Comparison of ENCODE assay signal across 5 fruit fly cellular contexts in the genomic region with DNA sequence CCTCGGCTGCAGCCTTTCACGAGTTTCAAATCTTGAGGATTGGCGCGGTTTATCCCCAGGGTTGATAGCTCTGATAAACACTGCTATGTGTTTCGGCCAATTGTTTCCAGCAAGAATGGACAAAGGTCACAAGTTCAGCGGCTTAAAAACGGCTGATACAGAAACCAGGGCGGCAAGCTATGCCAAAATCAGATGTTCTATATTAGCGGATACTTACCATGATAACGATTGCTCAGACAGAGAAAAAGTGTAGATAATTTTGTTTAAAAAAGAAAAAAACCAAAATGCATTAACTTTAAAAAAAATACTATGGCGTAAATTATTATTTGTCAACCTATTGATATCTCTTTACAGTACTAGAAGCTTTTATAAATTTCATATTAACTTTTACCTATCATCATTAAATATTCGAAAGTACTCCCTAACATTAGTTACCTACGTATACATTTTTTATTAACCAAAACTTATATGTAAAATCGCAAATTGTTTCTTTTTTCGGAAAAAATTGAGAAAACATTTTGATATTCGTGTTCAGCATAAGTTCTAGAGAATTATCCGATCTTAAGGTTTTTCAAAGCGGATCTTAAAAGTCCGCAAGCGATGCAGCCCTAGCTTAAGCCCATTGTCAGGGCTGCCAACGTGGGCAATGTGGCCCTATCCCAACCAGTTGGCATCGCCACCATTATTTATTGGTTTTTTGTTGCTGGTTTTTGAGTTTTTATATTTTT.
A peak's percentile ranks its signal among the peaks of the same experiment; 100 is the strongest.
TF ChIP-seq lines count a peak whose summit lies in the region.

A gene (minus strand): TSS at position 339 of the 728 bp plus-strand sequence.
A gene (plus strand): TSS at position 658 of the 728 bp plus-strand sequence.

TF ChIP-seq in whole organism, adult, 20 proteins besides CTCF, POLR2A, EP300 and RAD21 (continued from another document):
- no peak for TF ChIP-seq cic (GFP tag; optimal IDR thresholded peaks at IDR 0.05; lab: Kevin White, UChicago)
- TF ChIP-seq cnc (optimal IDR thresholded peaks at IDR 0.05; lab: Kevin White, UChicago) = no peak
- peak; percentile 43 for TF ChIP-seq CG14711 (tag; optimal IDR thresholded peaks at IDR 0.05; lab: Kevin White, UChicago)
- peak; percentile 91 for TF ChIP-seq CG11617 (GFP tag; optimal IDR thresholded peaks at IDR 0.05; lab: Kevin White, UChicago)
TF ChIP-seq in whole organism, adult: peak in this region for 15.

TF ChIP-seq in whole organism, embryonic, 481 proteins besides CTCF, POLR2A, EP300 and RAD21 (continued from another document and continues in another):
- TF ChIP-seq Doc2 (GFP tag; IDR thresholded peaks at IDR 0.05; lab: Robert Waterston, UW) (no peak), insv (GFP tag; optimal IDR thresholded peaks at IDR 0.05; lab: Kevin White, UChicago) (peak in 1 of 2 experiments; percentile 64), CG12942 (GFP tag; optimal IDR thresholded peaks at IDR 0.05; lab: Kevin White, UChicago) (peak; percentile 60), Dip2 (GFP tag; IDR thresholded peaks at IDR 0.05; lab: Robert Waterston, UW) (no peak), mam (GFP tag; optimal IDR thresholded peaks at IDR 0.05; lab: Kevin White, UChicago) (peak; percentile 96), nmo (GFP tag; optimal IDR thresholded peaks at IDR 0.05; lab: Kevin White, UChicago) (peak; percentile 78), pho (GFP tag; optimal IDR thresholded peaks at IDR 0.05; lab: Kevin White, UChicago) (peak; percentile 89), bcd (GFP tag; optimal IDR thresholded peaks at IDR 0.05; lab: Kevin White, UChicago) (peak; percentile 86), z (GFP tag; IDR thresholded peaks at IDR 0.05; lab: Robert Waterston, UW) (no peak), CG31441 (GFP tag; IDR thresholded peaks at IDR 0.05; lab: Robert Waterston, UW) (no peak; the same call in 1 of the 2 replicates), CG8924 (tag; optimal IDR thresholded peaks at IDR 0.05; lab: Kevin White, UChicago) (peak; percentile 85), corto (GFP tag; optimal IDR thresholded peaks at IDR 0.05; lab: Kevin White, UChicago) (no peak), CG10147 (GFP tag; optimal IDR thresholded peaks at IDR 0.05; lab: Kevin White, UChicago) (peak; percentile 55), sens-2 (GFP tag; IDR thresholded peaks at IDR 0.05; lab: Robert Waterston, UW) (0 out of 2 replicates have a peak, but pooled peaks have one; percentile 5), Hsf (GFP tag; optimal IDR thresholded peaks at IDR 0.05; lab: Kevin White, UChicago) (peak; percentile 83), CG6272 (GFP tag; IDR thresholded peaks at IDR 0.05; lab: Robert Waterston, UW) (peak; percentile 56), Sry-β (GFP tag; optimal IDR thresholded peaks at IDR 0.05; lab: Kevin White, UChicago) (peak; percentile 53), ash1 (GFP tag; optimal IDR thresholded peaks at IDR 0.05; lab: Kevin White, UChicago) (no peak), crp (GFP tag; optimal IDR thresholded peaks at IDR 0.05; lab: Kevin White, UChicago) (peak; percentile 34 to 82), CG17912 (GFP tag; optimal IDR thresholded peaks at IDR 0.05; lab: Kevin White, UChicago) (no peak), nerfin-1 (tag; optimal IDR thresholded peaks at IDR 0.05; lab: Kevin White, UChicago) (peak; percentile 59), Ada2b (GFP tag; IDR thresholded peaks at IDR 0.05; lab: Robert Waterston, UW) (0 out of 2 replicates have a peak, but pooled peaks have one; percentile 41), Tbp (GFP tag; optimal IDR thresholded peaks at IDR 0.05; lab: Kevin White, UChicago) (no peak), ase (GFP tag; IDR thresholded peaks at IDR 0.05; lab: Robert Waterston, UW) (peak; percentile 60; the same call in 2 of the 3 replicates), Deaf1 (tag; optimal IDR thresholded peaks at IDR 0.05; lab: Kevin White, UChicago) (no peak), vnd (GFP tag; IDR thresholded peaks at IDR 0.05; lab: Robert Waterston, UW; ENCODE audit: partially characterized antibody) (no peak), pfk (GFP tag; optimal IDR thresholded peaks at IDR 0.05; lab: Kevin White, UChicago) (no peak), grau (tag; optimal IDR thresholded peaks at IDR 0.05; lab: Kevin White, UChicago) (peak; percentile 78)

TF ChIP-seq in whole organism, prepupa, 60 proteins besides CTCF, POLR2A, EP300 and RAD21 (continued from another document and continues in another):
- TF ChIP-seq Blimp-1 (GFP tag; optimal IDR thresholded peaks at IDR 0.05; lab: Kevin White, UChicago) = peak; percentile 45
- TF ChIP-seq Sox14 (GFP tag; optimal IDR thresholded peaks at IDR 0.05; lab: Kevin White, UChicago) = peak; percentile 88
- peak; percentile 75 for TF ChIP-seq net (GFP tag; optimal IDR thresholded peaks at IDR 0.05; lab: Kevin White, UChicago)
- TF ChIP-seq Ets21C (GFP tag; optimal IDR thresholded peaks at IDR 0.05; lab: Kevin White, UChicago) = no peak
- peak; percentile 79 for TF ChIP-seq topi (GFP tag; optimal IDR thresholded peaks at IDR 0.05; lab: Kevin White, UChicago)
- peak; percentile 38 for TF ChIP-seq CG1621 (tag; optimal IDR thresholded peaks at IDR 0.05; lab: Kevin White, UChicago)
- peak; percentile 82 for TF ChIP-seq acj6 (GFP tag; optimal IDR thresholded peaks at IDR 0.05; lab: Kevin White, UChicago)
- TF ChIP-seq Eip93F (GFP tag; optimal IDR thresholded peaks at IDR 0.05; lab: Kevin White, UChicago) = no peak
- TF ChIP-seq Ets96B (tag; optimal IDR thresholded peaks at IDR 0.05; lab: Kevin White, UChicago) = peak; percentile 54
- TF ChIP-seq CG11902 (GFP tag; optimal IDR thresholded peaks at IDR 0.05; lab: Kevin White, UChicago) = peak; percentile 41
- peak; percentile 21 for TF ChIP-seq spab (GFP tag; optimal IDR thresholded peaks at IDR 0.05; lab: Kevin White, UChicago)
- TF ChIP-seq pdm3 (GFP tag; optimal IDR thresholded peaks at IDR 0.05; lab: Kevin White, UChicago) = peak; percentile 81
- peak; percentile 57 for TF ChIP-seq CG11762 (GFP tag; optimal IDR thresholded peaks at IDR 0.05; lab: Kevin White, UChicago; ENCODE audit: insufficient read depth)
- TF ChIP-seq CG4318 (GFP tag; optimal IDR thresholded peaks at IDR 0.05; lab: Kevin White, UChicago) = no peak
- peak; percentile 64 for TF ChIP-seq Lpt (GFP tag; optimal IDR thresholded peaks at IDR 0.05; lab: Kevin White, UChicago)
- TF ChIP-seq dsx (GFP tag; optimal IDR thresholded peaks at IDR 0.05; lab: Kevin White, UChicago; ENCODE audit: poor library complexity, severe bottlenecking) = peak; percentile 48
- peak; percentile 60 for TF ChIP-seq cyc (GFP tag; optimal IDR thresholded peaks at IDR 0.05; lab: Kevin White, UChicago)
- TF ChIP-seq fkh (GFP tag; optimal IDR thresholded peaks at IDR 0.05; lab: Kevin White, UChicago) = no peak
- peak; percentile 34; the same call in 1 of the 2 replicates for TF ChIP-seq Gug (GFP tag; IDR thresholded peaks at IDR 0.05; lab: Robert Waterston, UW)
- TF ChIP-seq Eip78C (GFP tag; lab: Kevin White, UChicago) = peak; percentile 93
- TF ChIP-seq CG3919 (GFP tag; optimal IDR thresholded peaks at IDR 0.05; lab: Kevin White, UChicago) = no peak
- peak; percentile 97 for TF ChIP-seq svp (GFP tag; lab: Kevin White, UChicago)
- TF ChIP-seq Sox15 (GFP tag; optimal IDR thresholded peaks at IDR 0.05; lab: Kevin White, UChicago) = peak; percentile 76
- TF ChIP-seq fd59A (GFP tag; optimal IDR thresholded peaks at IDR 0.05; lab: Kevin White, UChicago) = peak; percentile 71
- peak; percentile 76 for TF ChIP-seq OdsH (GFP tag; optimal IDR thresholded peaks at IDR 0.05; lab: Kevin White, UChicago)
- peak; percentile 87 for TF ChIP-seq CG32006 (GFP tag; optimal IDR thresholded peaks at IDR 0.05; lab: Kevin White, UChicago)
- TF ChIP-seq Eip75B (GFP tag; optimal IDR thresholded peaks at IDR 0.05; lab: Kevin White, UChicago) = no peak
- peak; percentile 78 for TF ChIP-seq CG8632 (GFP tag; optimal IDR thresholded peaks at IDR 0.05; lab: Kevin White, UChicago)
- peak; percentile 92 for TF ChIP-seq lz (GFP tag; optimal IDR thresholded peaks at IDR 0.05; lab: Kevin White, UChicago)
- TF ChIP-seq CG9139 (GFP tag; optimal IDR thresholded peaks at IDR 0.05; lab: Kevin White, UChicago) = no peak

TF ChIP-seq in whole organism, pupa, 21 proteins besides CTCF, POLR2A, EP300 and RAD21 (continued from another document):
- TF ChIP-seq Pif1B (GFP tag; optimal IDR thresholded peaks at IDR 0.05; lab: Kevin White, UChicago) (no peak), EcR (GFP tag; optimal IDR thresholded peaks at IDR 0.05; lab: Kevin White, UChicago) (peak; percentile 68), CG8159 (tag; optimal IDR thresholded peaks at IDR 0.05; lab: Kevin White, UChicago) (peak; percentile 68)
TF ChIP-seq in whole organism, pupa: peak in this region for 13.

TF ChIP-seq in whole organism, wandering third instar larva, 38 proteins besides CTCF, POLR2A, EP300 and RAD21 (continued from another document):
- TF ChIP-seq Sp1 (GFP tag; optimal IDR thresholded peaks at IDR 0.05; lab: Kevin White, UChicago) (peak; percentile 85), jim (GFP tag; optimal IDR thresholded peaks at IDR 0.05; lab: Kevin White, UChicago) (no peak), usp (GFP tag; optimal IDR thresholded peaks at IDR 0.05; lab: Kevin White, UChicago) (no peak), Jra (GFP tag; optimal IDR thresholded peaks at IDR 0.05; lab: Kevin White, UChicago) (no peak), CrebA (GFP tag; optimal IDR thresholded peaks at IDR 0.05; lab: Kevin White, UChicago; ENCODE audit: borderline replicate concordance) (no peak), sage (GFP tag; optimal IDR thresholded peaks at IDR 0.05; lab: Kevin White, UChicago) (no peak), Hr83 (GFP tag; optimal IDR thresholded peaks at IDR 0.05; lab: Kevin White, UChicago; ENCODE audit: poor library complexity, severe bottlenecking) (peak; percentile 23), ey (GFP tag; optimal IDR thresholded peaks at IDR 0.05; lab: Kevin White, UChicago) (peak; percentile 76), lola (GFP tag; optimal IDR thresholded peaks at IDR 0.05; lab: Kevin White, UChicago) (no peak), foxo (GFP tag; optimal IDR thresholded peaks at IDR 0.05; lab: Kevin White, UChicago) (peak in 1 of 2 experiments; percentile 92), HLH106 (tag; optimal IDR thresholded peaks at IDR 0.05; lab: Kevin White, UChicago) (peak; percentile 85), psq (GFP tag; optimal IDR thresholded peaks at IDR 0.05; lab: Kevin White, UChicago) (peak; percentile 66), N (GFP tag; optimal IDR thresholded peaks at IDR 0.05; lab: Kevin White, UChicago) (no peak), GATAd (GFP tag; optimal IDR thresholded peaks at IDR 0.05; lab: Kevin White, UChicago) (no peak), Dif (GFP tag; optimal IDR thresholded peaks at IDR 0.05; lab: Kevin White, UChicago; ENCODE audit: partially characterized antibody) (no peak)
